Worm (Caenorhabditis elegans): ENCODE results near the gene pgap-1.

pgap-1 gene

ce11 chrV:11239187-11239725 lies 2.4 kb upstream of the pgap-1 start, which contains the start of the genes dvc-1 and ima-1 (continued):
- TF ChIP-seq snpc-1.3 (tag; optimal IDR thresholded peaks at IDR 0.05; ENCODE audit: insufficient read depth) (no peak), nhr-90 (tag; optimal IDR thresholded peaks at IDR 0.05) (no peak), attf-3 (GFP tag; conservative IDR thresholded peaks at IDR 0.05) (peak; percentile 60; the same call in 1 of the 2 replicates), let-607 (tag; optimal IDR thresholded peaks at IDR 0.05) (no peak), snpc-3.4 (tag; optimal IDR thresholded peaks at IDR 0.05) (peak; percentile 76), athp-1 (tag; optimal IDR thresholded peaks at IDR 0.05) (peak; percentile 80), F52B5.7 (tag; optimal IDR thresholded peaks at IDR 0.05) (no peak), aptf-2 (GFP tag; conservative IDR thresholded peaks at IDR 0.05) (0 out of 2 replicates have a peak, but pooled peaks have one; percentile 18), lin-26 (GFP tag; IDR thresholded peaks at IDR 0.05) (peak; percentile 78), ets-4 (GFP tag; optimal IDR thresholded peaks at IDR 0.05) (no peak), ztf-26 (tag; optimal IDR thresholded peaks at IDR 0.05) (no peak), ccch-3 (GFP tag; optimal IDR thresholded peaks at IDR 0.05) (no peak), T26A5.8 (tag; optimal IDR thresholded peaks at IDR 0.05) (no peak), B0261.1 (tag; optimal IDR thresholded peaks at IDR 0.05) (no peak), zim-3 (tag; optimal IDR thresholded peaks at IDR 0.05) (no peak), Y79H2A.3 (GFP tag; conservative IDR thresholded peaks at IDR 0.05) (peak; percentile 55; the same call in 1 of the 2 replicates), snpc-4 (GFP tag; optimal IDR thresholded peaks at IDR 0.05) (peak; percentile 45), snpc-4 (tag; optimal IDR thresholded peaks at IDR 0.05) (peak; percentile 38 to 79 (median 64)), hlh-26 (GFP tag; conservative IDR thresholded peaks at IDR 0.05) (no peak), mxl-1 (tag; optimal IDR thresholded peaks at IDR 0.05) (no peak), T07F8.4 (tag; optimal IDR thresholded peaks at IDR 0.05) (no peak), madf-8 (GFP tag; conservative IDR thresholded peaks at IDR 0.05) (peak; percentile 93), F55B11.4 (tag; optimal IDR thresholded peaks at IDR 0.05; ENCODE audit: borderline replicate concordance, insufficient read depth) (no peak), F33H1.4 (GFP tag; IDR thresholded peaks at IDR 0.05) (peak; percentile 81), zfh-2 (GFP tag; conservative IDR thresholded peaks at IDR 0.05) (no peak), bed-1 (GFP tag; IDR thresholded peaks at IDR 0.05) (no peak), somi-1 (GFP tag; optimal IDR thresholded peaks at IDR 0.05) (no peak), nfya-2 (GFP tag; IDR thresholded peaks at IDR 0.05) (no peak), pbrm-1 (GFP tag; IDR thresholded peaks at IDR 0.05) (peak; percentile 60), xnd-1 (tag; optimal IDR thresholded peaks at IDR 0.05) (peak; percentile 88), cebp-2 (GFP tag; IDR thresholded peaks at IDR 0.05) (no peak), B0035.1 (tag; optimal IDR thresholded peaks at IDR 0.05) (no peak), ztf-25 (GFP tag; IDR thresholded peaks at IDR 0.05) (peak; percentile 86), F10E7.11 (tag; optimal IDR thresholded peaks at IDR 0.05) (no peak), F49E8.2 (tag; optimal IDR thresholded peaks at IDR 0.05; ENCODE audit: insufficient read depth) (peak; percentile 66), aptf-3 (GFP tag; IDR thresholded peaks at IDR 0.05) (no peak), Y56A3A.18 (GFP tag; IDR thresholded peaks at IDR 0.05) (no peak), ceh-100 (GFP tag; IDR thresholded peaks at IDR 0.05) (peak; percentile 86), Y53F4B.3 (GFP tag; IDR thresholded peaks at IDR 0.05) (no peak), lin-35 (GFP tag; optimal IDR thresholded peaks at IDR 0.05) (peak; percentile 8 to 59 (median 43)), die-1 (tag; optimal IDR thresholded peaks at IDR 0.05) (peak; percentile 72), C06A6.2 (GFP tag; conservative IDR thresholded peaks at IDR 0.05) (no peak), ztf-18 (tag; optimal IDR thresholded peaks at IDR 0.05) (peak; percentile 67), lsl-1 (GFP tag; optimal IDR thresholded peaks at IDR 0.05) (peak; percentile 81), rcor-1 (GFP tag; IDR thresholded peaks at IDR 0.05) (peak; percentile 90), ceh-27 (GFP tag; optimal IDR thresholded peaks at IDR 0.05) (peak; percentile 38), attf-6 (GFP tag; IDR thresholded peaks at IDR 0.05) (peak; percentile 51; the same call in 1 of the 2 replicates), mel-28 (tag; optimal IDR thresholded peaks at IDR 0.05; ENCODE audit: borderline replicate concordance) (no peak)
